Fruit fly (Drosophila melanogaster) whole organism, embryonic: Measurements from ENCODE around the gene CG31633.

Source experiments
- Aef1 ChIP-seq: fragments of 200-800 bp; sonication (Bioruptor generic); IDR thresholded peaks from 3 replicates; pipeline ENCODE4 v1.3.6; 2022; ENCODE audit warnings: missing biosample characterization, missing genetic modification characterization
- Atf6 ChIP-seq: fragments of 200-800 bp; sonication (Bioruptor generic); IDR thresholded peaks from 2 replicates; pipeline ENCODE4 v1.3.6; 2022; ENCODE audit warnings: missing biosample characterization, missing genetic modification characterization
- Bdp1 ChIP-seq: fragments of 200-800 bp; sonication (Bioruptor generic); optimal IDR thresholded peaks from 3 replicates; lab custom pipeline; 2016; ENCODE audit warnings: missing biosample characterization, missing genetic modification characterization
- BtbVII ChIP-seq: fragments of 200-800 bp; sonication (Bioruptor generic); optimal IDR thresholded peaks from 3 replicates; lab custom pipeline; 2017; ENCODE audit warnings: missing biosample characterization, mild to moderate bottlenecking, missing genetic modification characterization
- CG10267 ChIP-seq: fragments of 200-800 bp; sonication (Bioruptor generic); optimal IDR thresholded peaks from 2 replicates; lab custom pipeline; 2018; ENCODE audit warnings: missing biosample characterization, mild to moderate bottlenecking, missing genetic modification characterization, moderate library complexity
- CG10431 ChIP-seq: fragments of 200-800 bp; sonication (Bioruptor generic); optimal IDR thresholded peaks from 3 replicates; lab custom pipeline; 2018; ENCODE audit warnings: missing biosample characterization, mild to moderate bottlenecking, missing genetic modification characterization
- CG11398 ChIP-seq: fragments of 200-800 bp; sonication (Bioruptor generic); optimal IDR thresholded peaks from 2 replicates; lab custom pipeline; 2016; ENCODE audit warnings: missing biosample characterization, missing genetic modification characterization
- CG11456 ChIP-seq: fragments of 200-800 bp; sonication (Bioruptor generic); IDR thresholded peaks from 3 replicates; pipeline ENCODE4 v1.3.6; 2022; ENCODE audit warnings: missing biosample characterization, missing genetic modification characterization
- CG12155 ChIP-seq: fragments of 200-800 bp; sonication (Bioruptor generic); optimal IDR thresholded peaks from 3 replicates; lab custom pipeline; 2016; ENCODE audit warnings: missing biosample characterization, missing genetic modification characterization
- CG14014 ChIP-seq: fragments of 200-800 bp; sonication (Bioruptor generic); IDR thresholded peaks from 2 replicates; pipeline ENCODE4 v1.3.6; 2022; ENCODE audit warnings: missing biosample characterization, missing genetic modification characterization
- CG14441 ChIP-seq: fragments of 200-800 bp; sonication (Bioruptor generic); IDR thresholded peaks from 2 replicates; pipeline ENCODE4 v1.3.6; 2022; ENCODE audit warnings: missing biosample characterization, missing genetic modification characterization
- CG15269 ChIP-seq: fragments of 200-800 bp; sonication (Bioruptor generic); optimal IDR thresholded peaks from 2 replicates; lab custom pipeline; 2018; ENCODE audit warnings: missing biosample characterization, mild to moderate bottlenecking, missing genetic modification characterization, moderate library complexity
- CG16815 ChIP-seq: fragments of 200-800 bp; sonication (Bioruptor generic); optimal IDR thresholded peaks from 3 replicates; lab custom pipeline; 2017; ENCODE audit warnings: missing biosample characterization, mild to moderate bottlenecking, missing genetic modification characterization
- CG2199 ChIP-seq: fragments of 200-800 bp; sonication (Bioruptor generic); IDR thresholded peaks from 3 replicates; pipeline ENCODE4 v1.3.6; 2022; ENCODE audit warnings: missing biosample characterization, missing genetic modification characterization
- CG3281 ChIP-seq: fragments of 200-800 bp; sonication (Bioruptor generic); optimal IDR thresholded peaks from 3 replicates; lab custom pipeline; 2017; ENCODE audit warnings: missing biosample characterization, mild to moderate bottlenecking, missing genetic modification characterization
- CG3995 ChIP-seq: fragments of 200-800 bp; sonication (Bioruptor generic); optimal IDR thresholded peaks from 3 replicates; lab custom pipeline; 2016; ENCODE audit warnings: missing biosample characterization, missing genetic modification characterization
- CG43689 ChIP-seq: fragments of 200-800 bp; sonication (Bioruptor generic); IDR thresholded peaks from 2 replicates; pipeline ENCODE4 v1.3.6; 2022; ENCODE audit warnings: missing biosample characterization, missing genetic modification characterization
- CG4404 ChIP-seq: fragments of 200-800 bp; sonication (Bioruptor generic); IDR thresholded peaks from 2 replicates; pipeline ENCODE4 v1.3.6; 2022; ENCODE audit warnings: missing biosample characterization, missing genetic modification characterization
- CG4424 ChIP-seq: fragments of 200-800 bp; sonication (Bioruptor generic); optimal IDR thresholded peaks from 3 replicates; lab custom pipeline; 2016; ENCODE audit warnings: missing biosample characterization, missing genetic modification characterization
- CG4707 ChIP-seq: fragments of 200-800 bp; sonication (Bioruptor generic); optimal IDR thresholded peaks from 2 replicates; lab custom pipeline; 2018; ENCODE audit warnings: missing biosample characterization, mild to moderate bottlenecking, missing genetic modification characterization, moderate library complexity
- CG6854 ChIP-seq: fragments of 200-800 bp; sonication (Bioruptor generic); optimal IDR thresholded peaks from 3 replicates; lab custom pipeline; 2017; ENCODE audit warnings: missing biosample characterization, mild to moderate bottlenecking, missing genetic modification characterization
- CG7963 ChIP-seq: fragments of 200-800 bp; sonication (Bioruptor generic); IDR thresholded peaks from 3 replicates; pipeline ENCODE4 v1.3.6; 2022; ENCODE audit warnings: missing biosample characterization, missing genetic modification characterization; ENCODE audit not compliant: partially characterized antibody
- CG8944 ChIP-seq: fragments of 200-800 bp; sonication (Bioruptor generic); optimal IDR thresholded peaks from 3 replicates; lab custom pipeline; 2016; ENCODE audit warnings: missing biosample characterization, missing genetic modification characterization
- Dfd ChIP-seq, 2 experiments: fragments of >200 bp; optimal IDR thresholded peaks; 2 replicates each; lab custom pipeline; 2017; ENCODE audit warnings: missing biosample characterization in 2 of 2, missing genetic modification characterization in 2 of 2
- Dip2 ChIP-seq: fragments of 200-800 bp; sonication (Bioruptor generic); IDR thresholded peaks from 2 replicates; pipeline ENCODE4 v1.3.6; 2022; ENCODE audit warnings: missing biosample characterization, missing genetic modification characterization
- Dp ChIP-seq: fragments of 200-800 bp; sonication (Bioruptor generic); optimal IDR thresholded peaks from 2 replicates; lab custom pipeline; 2018; ENCODE audit warnings: missing biosample characterization, mild to moderate bottlenecking, missing genetic modification characterization, moderate library complexity
- Ets65A ChIP-seq: fragments of 200-800 bp; sonication (Bioruptor generic); peaks from one replicate; lab custom pipeline; 2016; ENCODE audit warnings: missing biosample characterization, missing genetic modification characterization
- Fer3 ChIP-seq: fragments of 200-800 bp; sonication (Bioruptor generic); optimal IDR thresholded peaks from 2 replicates; lab custom pipeline; 2018; ENCODE audit warnings: missing biosample characterization, mild to moderate bottlenecking, missing genetic modification characterization, moderate library complexity
- HHEX ChIP-seq: fragments of 200-800 bp; sonication (Bioruptor generic); optimal IDR thresholded peaks from 3 replicates; lab custom pipeline; 2017; ENCODE audit warnings: missing biosample characterization, mild to moderate bottlenecking, missing genetic modification characterization, missing genetic modification reagents
- Ravus ChIP-seq: fragments of 200-800 bp; sonication (Bioruptor generic); IDR thresholded peaks from 2 replicates; pipeline ENCODE4 v1.3.6; 2022; ENCODE audit warnings: missing biosample characterization, missing genetic modification characterization
- Rx ChIP-seq: fragments of 200-800 bp; sonication (Bioruptor generic); IDR thresholded peaks from 2 replicates; pipeline ENCODE4 v1.3.6; 2022; ENCODE audit warnings: missing biosample characterization, missing genetic modification characterization
- amos ChIP-seq: fragments of 200-800 bp; sonication (Bioruptor generic); IDR thresholded peaks from 2 replicates; pipeline ENCODE4 v1.3.6; 2022; ENCODE audit warnings: missing biosample characterization, missing genetic modification characterization; ENCODE audit not compliant: partially characterized antibody
- ase ChIP-seq: fragments of 200-800 bp; sonication (Bioruptor generic); IDR thresholded peaks from 3 replicates; pipeline ENCODE4 v1.3.6; 2022; ENCODE audit warnings: missing biosample characterization, missing genetic modification characterization
- da ChIP-seq: fragments of 200-800 bp; sonication (Bioruptor generic); optimal IDR thresholded peaks from 2 replicates; lab custom pipeline; 2016; ENCODE audit warnings: missing biosample characterization, missing genetic modification characterization
- en ChIP-seq: fragments of 200-800 bp; sonication (Bioruptor generic); optimal IDR thresholded peaks from 2 replicates; lab custom pipeline; 2016; ENCODE audit warnings: missing biosample characterization, missing genetic modification characterization
- ftz-f1 ChIP-seq: fragments of 200-800 bp; sonication (Bioruptor generic); optimal IDR thresholded peaks from 2 replicates; lab custom pipeline; 2016; ENCODE audit warnings: missing biosample characterization, missing genetic modification characterization
- h ChIP-seq: fragments of >200 bp; optimal IDR thresholded peaks from 2 replicates; lab custom pipeline; 2017
- ham ChIP-seq: fragments of 200-800 bp; sonication (Bioruptor generic); IDR thresholded peaks from 2 replicates; pipeline ENCODE4 v1.3.6; 2022; ENCODE audit warnings: missing biosample characterization, missing genetic modification characterization
- mld ChIP-seq: fragments of 200-800 bp; sonication (Bioruptor generic); IDR thresholded peaks from 3 replicates; pipeline ENCODE4 v1.3.6; 2022; ENCODE audit warnings: missing biosample characterization, missing genetic modification characterization; ENCODE audit not compliant: partially characterized antibody
- nerfin-2 ChIP-seq: fragments of 200-800 bp; sonication (Bioruptor generic); IDR thresholded peaks from 2 replicates; pipeline ENCODE4 v1.3.6; 2022; ENCODE audit warnings: missing biosample characterization, missing genetic modification characterization; ENCODE audit not compliant: partially characterized antibody
- pb ChIP-seq: fragments of 200-800 bp; sonication (Bioruptor generic); optimal IDR thresholded peaks from 3 replicates; lab custom pipeline; 2016; ENCODE audit warnings: missing biosample characterization, missing genetic modification characterization
- row ChIP-seq: fragments of 200-800 bp; sonication (Bioruptor generic); IDR thresholded peaks from 3 replicates; pipeline ENCODE4 v1.3.6; 2022; ENCODE audit warnings: missing biosample characterization, missing genetic modification characterization
- sd ChIP-seq: fragments of 200-800 bp; sonication (Bioruptor generic); optimal IDR thresholded peaks from 3 replicates; lab custom pipeline; 2018; ENCODE audit warnings: missing biosample characterization, mild to moderate bottlenecking, missing genetic modification characterization, moderate library complexity
- seq ChIP-seq: fragments of 200-800 bp; sonication (Bioruptor generic); IDR thresholded peaks from 2 replicates; pipeline ENCODE4 v1.3.6; 2022; ENCODE audit warnings: missing biosample characterization, missing genetic modification characterization
- sisA ChIP-seq: fragments of 200-800 bp; sonication (Bioruptor generic); IDR thresholded peaks from 2 replicates; pipeline ENCODE4 v1.3.6; 2022; ENCODE audit warnings: missing biosample characterization, missing genetic modification characterization
- sob ChIP-seq: fragments of 200-800 bp; sonication (Bioruptor generic); IDR thresholded peaks from 2 replicates; pipeline ENCODE4 v1.3.6; 2022; ENCODE audit warnings: missing biosample characterization, missing genetic modification characterization
- ssp ChIP-seq: fragments of 200-800 bp; sonication (Bioruptor generic); IDR thresholded peaks from 2 replicates; pipeline ENCODE4 v1.3.6; 2022; ENCODE audit warnings: missing biosample characterization, missing genetic modification characterization
- tx ChIP-seq: fragments of 200-800 bp; sonication (Bioruptor generic); optimal IDR thresholded peaks from 2 replicates; lab custom pipeline; 2016; ENCODE audit warnings: missing biosample characterization, missing genetic modification characterization
- wor ChIP-seq: fragments of 200-800 bp; sonication (Bioruptor generic); IDR thresholded peaks from 2 replicates; pipeline ENCODE4 v1.3.6; 2022; ENCODE audit warnings: missing biosample characterization, missing genetic modification characterization
- z ChIP-seq: fragments of 200-800 bp; sonication (Bioruptor generic); IDR thresholded peaks from 3 replicates; pipeline ENCODE4 v1.3.6; 2022; ENCODE audit warnings: missing biosample characterization, missing genetic modification characterization

The CG31633 gene

dm6 chr2L:6683992-6684882, 28.1 kb upstream of the CG31633 start, which contains the start of gene Nhe3 (continued):
- TF ChIP-seq seq (GFP tag; lab: Robert Waterston, UW) (peak; percentile 36; the same call in 1 of the 2 replicates), CG10267 (tag; lab: Kevin White, UChicago) (peak; percentile 72), ssp (GFP tag; lab: Robert Waterston, UW) (peak; percentile 66), CG6854 (GFP tag; lab: Kevin White, UChicago) (peak; percentile 30), pb (peak; percentile 63), Dfd (GFP tag; optimal IDR thresholded peaks at IDR 0.05; lab: Kevin White, UChicago) (no peak), Ravus (GFP tag; lab: Robert Waterston, UW) (peak; percentile 45), sob (GFP tag; lab: Robert Waterston, UW) (peak; percentile 90), CG4404 (GFP tag; lab: Robert Waterston, UW) (peak; percentile 76), CG4707 (no peak), CG16815 (GFP tag; lab: Kevin White, UChicago) (peak; percentile 74), da (GFP tag; lab: Kevin White, UChicago) (no peak), tx (GFP tag; lab: Kevin White, UChicago) (peak; percentile 85), nerfin-2 (GFP tag; lab: Robert Waterston, UW) (no peak), BtbVII (peak; percentile 48), Ets65A (peak; percentile 96), CG14014 (GFP tag; lab: Robert Waterston, UW) (peak; percentile 84), CG3281 (GFP tag; lab: Kevin White, UChicago) (peak; percentile 74), sd (peak; percentile 77), en (GFP tag; lab: Kevin White, UChicago) (no peak), ftz-f1 (GFP tag; lab: Kevin White, UChicago) (no peak), CG2199 (GFP tag; lab: Robert Waterston, UW) (peak; percentile 70; the same call in 1 of the 3 replicates), wor (GFP tag; lab: Robert Waterston, UW) (peak; percentile 72), Rx (peak; percentile 80), z (GFP tag; lab: Robert Waterston, UW) (no peak), CG3995 (GFP tag; lab: Kevin White, UChicago) (peak; percentile 85), sisA (GFP tag; lab: Robert Waterston, UW) (peak; percentile 84), CG43689 (no peak; the same call in 1 of the 2 replicates), CG10431 (GFP tag; lab: Kevin White, UChicago) (peak; percentile 33), Atf6 (peak; percentile 62; the same call in 1 of the 2 replicates), HHEX (peak; percentile 61), CG15269 (tag; lab: Kevin White, UChicago) (no peak), CG11456 (GFP tag; lab: Robert Waterston, UW) (peak; percentile 87), row (peak; percentile 95), Dp (GFP tag; lab: Kevin White, UChicago) (peak; percentile 96), CG11398 (GFP tag; lab: Kevin White, UChicago) (peak; percentile 28), Aef1 (GFP tag; lab: Robert Waterston, UW) (peak; percentile 89), mld (GFP tag; lab: Robert Waterston, UW) (0 out of 3 replicates have a peak, but pooled peaks have one; percentile 54), Bdp1 (GFP tag; lab: Kevin White, UChicago) (peak; percentile 74), CG14441 (GFP tag; lab: Robert Waterston, UW) (peak; percentile 86), ase (GFP tag; lab: Robert Waterston, UW) (peak; percentile 69; the same call in 1 of the 3 replicates), CG4424 (GFP tag; lab: Kevin White, UChicago) (peak; percentile 81), Fer3 (tag; lab: Kevin White, UChicago) (peak; percentile 70), CG7963 (GFP tag; lab: Robert Waterston, UW) (0 out of 3 replicates have a peak, but pooled peaks have one; percentile 12), Dip2 (peak; percentile 95), h (lab: Kevin White, UChicago) (no peak), CG8944 (GFP tag; lab: Kevin White, UChicago) (peak; percentile 68), CG12155 (GFP tag; lab: Kevin White, UChicago) (peak; percentile 79), amos (peak; percentile 42), ham (0 out of 2 replicates have a peak, but pooled peaks have one; percentile 47)
